Fruit fly (Drosophila melanogaster): ENCODE measurements around the gene CG42331.

The CG42331 gene

dm6 chr3R:24805048-24805447 lies 33.1 kb downstream of the CG42331 start, which contains the start of gene polybromo (continued):
- TF ChIP-seq sna (GFP tag; IDR thresholded peaks at IDR 0.05; ENCODE audit: partially characterized antibody) (peak; percentile 85), CG14014 (GFP tag; IDR thresholded peaks at IDR 0.05) (no peak), unpg (GFP tag; optimal IDR thresholded peaks at IDR 0.05) (no peak), Kr (GFP tag; optimal IDR thresholded peaks at IDR 0.05) (no peak), CG3995 (GFP tag; optimal IDR thresholded peaks at IDR 0.05) (no peak), grau (tag; optimal IDR thresholded peaks at IDR 0.05) (no peak), CG17568 (GFP tag; optimal IDR thresholded peaks at IDR 0.05) (no peak), exex (tag; optimal IDR thresholded peaks at IDR 0.05) (no peak), Rfx (GFP tag; IDR thresholded peaks at IDR 0.05) (no peak), tx (GFP tag; optimal IDR thresholded peaks at IDR 0.05) (no peak), CG17186 (GFP tag; optimal IDR thresholded peaks at IDR 0.05) (peak; percentile 94), CG6272 (GFP tag; IDR thresholded peaks at IDR 0.05) (no peak), Dp (GFP tag; optimal IDR thresholded peaks at IDR 0.05) (peak; percentile 90), dan (GFP tag; IDR thresholded peaks at IDR 0.05) (no peak), CG18599 (GFP tag; optimal IDR thresholded peaks at IDR 0.05) (no peak), CG33213 (GFP tag; optimal IDR thresholded peaks at IDR 0.05) (peak; percentile 25), Camta (GFP tag; optimal IDR thresholded peaks at IDR 0.05) (no peak), MESR4 (GFP tag; optimal IDR thresholded peaks at IDR 0.05) (peak; percentile 76), ewg (GFP tag; optimal IDR thresholded peaks at IDR 0.05) (no peak), CHES-1-like (GFP tag; optimal IDR thresholded peaks at IDR 0.05) (peak; percentile 1), Myb (GFP tag; optimal IDR thresholded peaks at IDR 0.05) (no peak), Rx (GFP tag; IDR thresholded peaks at IDR 0.05) (no peak), Asciz (GFP tag; optimal IDR thresholded peaks at IDR 0.05) (no peak), BEAF-32 (GFP tag; optimal IDR thresholded peaks at IDR 0.05) (peak; percentile 76), CG10654 (GFP tag; optimal IDR thresholded peaks at IDR 0.05) (no peak), en (GFP tag; optimal IDR thresholded peaks at IDR 0.05) (no peak), fd64A (GFP tag; optimal IDR thresholded peaks at IDR 0.05) (no peak), CG11456 (GFP tag; IDR thresholded peaks at IDR 0.05) (no peak), Sox100B (GFP tag; optimal IDR thresholded peaks at IDR 0.05) (no peak), CG3847 (GFP tag; IDR thresholded peaks at IDR 0.05) (no peak), psq (GFP tag; optimal IDR thresholded peaks at IDR 0.05) (no peak), GATAe (GFP tag; conservative IDR thresholded peaks at IDR 0.05) (no peak), ERR (GFP tag; optimal IDR thresholded peaks at IDR 0.05) (no peak), bcd (GFP tag; optimal IDR thresholded peaks at IDR 0.05) (no peak), sqz (GFP tag; optimal IDR thresholded peaks at IDR 0.05) (no peak), rib (GFP tag; IDR thresholded peaks at IDR 0.05) (no peak), insv (GFP tag; optimal IDR thresholded peaks at IDR 0.05) (no peak), nerfin-1 (tag; optimal IDR thresholded peaks at IDR 0.05) (no peak), CG2120 (GFP tag; optimal IDR thresholded peaks at IDR 0.05) (peak; percentile 13), gro (GFP tag; optimal IDR thresholded peaks at IDR 0.05) (peak; percentile 15), CG6683 (GFP tag; optimal IDR thresholded peaks at IDR 0.05) (no peak), ase (GFP tag; IDR thresholded peaks at IDR 0.05) (no peak), Dip2 (GFP tag; IDR thresholded peaks at IDR 0.05) (no peak), hb (GFP tag; IDR thresholded peaks at IDR 0.05; ENCODE audit: partially characterized antibody) (peak; percentile 77; the same call in 1 of the 3 replicates), fd102C (GFP tag; optimal IDR thresholded peaks at IDR 0.05) (no peak), CG13287 (GFP tag; IDR thresholded peaks at IDR 0.05; ENCODE audit: partially characterized antibody) (peak; percentile 93), ATbp (GFP tag; optimal IDR thresholded peaks at IDR 0.05) (no peak), CG5245 (GFP tag; optimal IDR thresholded peaks at IDR 0.05) (no peak), CG3726 (GFP tag; IDR thresholded peaks at IDR 0.05) (no peak), CG5180 (GFP tag; optimal IDR thresholded peaks at IDR 0.05) (no peak), CG4854 (GFP tag; optimal IDR thresholded peaks at IDR 0.05) (no peak), CG7372 (GFP tag; IDR thresholded peaks at IDR 0.05) (no peak)
